Worm (Caenorhabditis elegans) whole organism, L2 larva: Measurements from ENCODE around the gene C17H12.8.

Experiments
- alr-1 ChIP-seq: fragments of 150-350 bp; optimal IDR thresholded peaks from 2 replicates; lab custom pipeline; 2014; ENCODE audit warnings: missing biosample characterization, missing genetic modification characterization
- blmp-1 ChIP-seq: sonication (generic microtip); optimal IDR thresholded peaks from 2 replicates; lab custom pipeline; 2017; ENCODE audit warnings: missing genetic modification characterization, mild to moderate bottlenecking, missing compliant biosample characterization, antibody characterized with exemption, moderate library complexity; ENCODE audit not compliant: insufficient read depth
- crh-2 ChIP-seq: sonication (generic microtip); optimal IDR thresholded peaks from 2 replicates; lab custom pipeline; 2017; ENCODE audit warnings: missing biosample characterization, missing genetic modification characterization
- egl-27 ChIP-seq: sonication (generic microtip); optimal IDR thresholded peaks from 3 replicates; lab custom pipeline; 2017; ENCODE audit warnings: missing biosample characterization, missing genetic modification reagents, missing genetic modification characterization
- lin-39 ChIP-seq: fragments of 150-350 bp; optimal IDR thresholded peaks from 2 replicates; lab custom pipeline; 2014; ENCODE audit warnings: missing biosample characterization, missing genetic modification reagents, missing genetic modification characterization
- lsy-2 ChIP-seq, 2 experiments: fragments of 150-350 bp in 1 of 2; sonication (generic microtip) in 1 of 2; optimal IDR thresholded peaks; 2 replicates each; lab custom pipeline; 2014 to 2017; ENCODE audit warnings: missing biosample characterization in 2 of 2, missing genetic modification characterization in 2 of 2
- mdl-1 ChIP-seq, 2 experiments: fragments of 150-350 bp in 1 of 2; sonication (generic microtip) in 1 of 2; optimal IDR thresholded peaks; 2 replicates each; lab custom pipeline; 2017; ENCODE audit warnings: missing biosample characterization in 2 of 2, missing genetic modification characterization in 2 of 2
- sma-9 ChIP-seq, 2 experiments: fragments of 150-350 bp in 1 of 2; sonication (generic microtip) in 1 of 2; optimal IDR thresholded peaks; 2 replicates each; lab custom pipeline; 2014 to 2016; ENCODE audit warnings: missing genetic modification characterization in 2 of 2, mild to moderate bottlenecking in 1 of 2, missing biosample characterization in 1 of 2, missing compliant biosample characterization in 1 of 2, missing genetic modification reagents in 1 of 2, moderate library complexity in 1 of 2
- ztf-1 ChIP-seq: fragments of 200-800 bp; sonication (Bioruptor generic); conservative IDR thresholded peaks from 2 replicates; pipeline ENCODE4 v1.3.6; 2022; ENCODE audit warnings: missing genetic modification characterization, missing compliant biosample characterization

ce11 chrIV:6793310-6793966 lies 25.1 kb upstream of the C17H12.8 start:
- TF ChIP-seq ztf-1 (GFP tag; lab: Robert Waterston, UW): no peak
- no peak for TF ChIP-seq lsy-2 (tag; optimal IDR thresholded peaks at IDR 0.05; lab: Kevin White, UChicago)
- TF ChIP-seq crh-2 (tag; lab: Kevin White, UChicago): no peak
- no peak for TF ChIP-seq egl-27
- TF ChIP-seq blmp-1 (tag; lab: Kevin White, UChicago): no peak
- no peak for TF ChIP-seq alr-1 (tag; lab: Kevin White, UChicago)
- no peak for TF ChIP-seq mdl-1 (tag; optimal IDR thresholded peaks at IDR 0.05; lab: Kevin White, UChicago)
- TF ChIP-seq sma-9 (GFP tag; optimal IDR thresholded peaks at IDR 0.05; lab: Kevin White, UChicago): no peak
- TF ChIP-seq sma-9 (tag; optimal IDR thresholded peaks at IDR 0.05; lab: Kevin White, UChicago): no peak
- TF ChIP-seq lin-39: no peak
